Worm (Caenorhabditis elegans) whole organism, midembryonic: ENCODE measurements around the gene nas-1.

Source experiments
- T22C8.4 ChIP-seq: fragments of 200-800 bp; sonication (Bioruptor generic); IDR thresholded peaks from 2 replicates; pipeline ENCODE4 v1.3.6; 2022; ENCODE audit warnings: missing genetic modification characterization, missing compliant biosample characterization
- flt-1 ChIP-seq: fragments of 200-800 bp; sonication (Bioruptor generic); IDR thresholded peaks from 2 replicates; pipeline ENCODE4 v1.3.6; 2022; ENCODE audit warnings: missing genetic modification characterization, missing compliant biosample characterization
- klf-2 ChIP-seq: fragments of 200-800 bp; sonication (Bioruptor generic); conservative IDR thresholded peaks from 2 replicates; pipeline ENCODE4 v1.3.6; 2022; ENCODE audit warnings: missing genetic modification reagents, missing genetic modification characterization, missing compliant biosample characterization
- ref-1 ChIP-seq: fragments of 200-800 bp; sonication (Bioruptor generic); conservative IDR thresholded peaks from 2 replicates; pipeline ENCODE4 v1.3.6; 2022; ENCODE audit warnings: missing genetic modification reagents, missing genetic modification characterization, missing compliant biosample characterization
- tab-1 ChIP-seq: fragments of 200-800 bp; sonication (Bioruptor generic); IDR thresholded peaks from 2 replicates; pipeline ENCODE4 v1.3.6; 2022; ENCODE audit warnings: missing genetic modification characterization, missing compliant biosample characterization
- ztf-23 ChIP-seq: fragments of 200-800 bp; sonication (Bioruptor generic); IDR thresholded peaks from 2 replicates; pipeline ENCODE4 v1.3.6; 2022; ENCODE audit warnings: missing genetic modification reagents, missing genetic modification characterization, missing compliant biosample characterization
- ztf-29 ChIP-seq: fragments of 200-800 bp; sonication (Bioruptor generic); IDR thresholded peaks from 2 replicates; pipeline ENCODE4 v1.3.6; 2022; ENCODE audit warnings: missing genetic modification reagents, missing genetic modification characterization, missing compliant biosample characterization

DNA sequence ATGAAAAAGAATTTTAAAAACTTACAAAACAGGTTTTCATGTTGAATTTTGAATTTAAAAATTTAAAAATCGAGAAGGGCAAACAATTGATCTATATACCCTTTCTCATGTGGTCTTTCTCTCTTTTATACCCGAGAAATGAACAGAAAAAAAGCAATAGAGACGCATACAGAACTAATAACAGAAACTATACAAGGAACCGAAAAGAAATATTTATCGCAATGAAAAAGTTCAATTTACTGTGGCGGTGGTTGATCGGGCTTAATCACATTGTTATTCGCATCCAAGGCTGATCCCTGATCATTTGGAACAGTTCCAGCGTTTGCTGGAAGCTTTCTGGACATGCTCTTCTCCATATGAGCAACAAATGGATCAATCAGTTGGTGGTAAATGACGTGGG is 27.4 kb upstream of the nas-1 start, which contains the start of gene T03F6.10:
- TF ChIP-seq flt-1 (GFP tag; lab: Robert Waterston, UW) (no peak), ztf-23 (GFP tag; lab: Robert Waterston, UW) (no peak), tab-1 (GFP tag; lab: Robert Waterston, UW) (no peak), ztf-29 (GFP tag; lab: Robert Waterston, UW) (no peak), ref-1 (no peak), klf-2 (no peak), T22C8.4 (GFP tag; lab: Robert Waterston, UW) (no peak)
